Fruit fly (Drosophila melanogaster) whole organism, pupa: ENCODE measurements around the gene CG7768.

Experiments
- CG14655 ChIP-seq: fragments of 200-800 bp; sonication (Bioruptor generic); optimal IDR thresholded peaks from 3 replicates; lab custom pipeline; 2017; ENCODE audit warnings: mild to moderate bottlenecking, missing biosample characterization, missing genetic modification reagents, missing genetic modification characterization
- CG8159 ChIP-seq: fragments of 200-800 bp; sonication (Bioruptor generic); optimal IDR thresholded peaks from 3 replicates; lab custom pipeline; 2018; ENCODE audit warnings: missing biosample characterization, mild to moderate bottlenecking, missing genetic modification characterization, moderate library complexity
- CG8301 ChIP-seq: fragments of 200-800 bp; sonication (Bioruptor generic); optimal IDR thresholded peaks from 2 replicates; lab custom pipeline; 2018; ENCODE audit warnings: missing biosample characterization, mild to moderate bottlenecking, missing genetic modification characterization
- CG9948 ChIP-seq: fragments of 200-800 bp; sonication (Bioruptor generic); optimal IDR thresholded peaks from 2 replicates; lab custom pipeline; 2018; ENCODE audit warnings: missing biosample characterization, mild to moderate bottlenecking, missing genetic modification characterization, moderate library complexity
- D1 ChIP-seq: fragments of 200-800 bp; sonication (Bioruptor generic); optimal IDR thresholded peaks from 2 replicates; lab custom pipeline; 2018; ENCODE audit warnings: missing biosample characterization, mild to moderate bottlenecking, missing genetic modification characterization, moderate library complexity
- EcR ChIP-seq: fragments of 200-800 bp; sonication (Bioruptor generic); optimal IDR thresholded peaks from 3 replicates; lab custom pipeline; 2019; ENCODE audit warnings: missing biosample characterization, missing genetic modification characterization, mild to moderate bottlenecking, moderate library complexity, missing genetic modification reagents
- Snoo ChIP-seq: fragments of 200-800 bp; sonication (Bioruptor generic); optimal IDR thresholded peaks from 3 replicates; lab custom pipeline; 2017; ENCODE audit warnings: missing biosample characterization, mild to moderate bottlenecking, missing genetic modification characterization, inconsistent platforms
- fd96Ca ChIP-seq: fragments of 200-800 bp; sonication (Bioruptor generic); IDR thresholded peaks from 3 replicates; pipeline ENCODE4 v1.3.6; 2022; ENCODE audit warnings: missing biosample characterization, missing genetic modification characterization
- rn ChIP-seq: fragments of 200-800 bp; sonication (Bioruptor generic); IDR thresholded peaks from 2 replicates; pipeline ENCODE4 v1.3.6; 2022; ENCODE audit warnings: missing biosample characterization, missing genetic modification characterization

DNA sequence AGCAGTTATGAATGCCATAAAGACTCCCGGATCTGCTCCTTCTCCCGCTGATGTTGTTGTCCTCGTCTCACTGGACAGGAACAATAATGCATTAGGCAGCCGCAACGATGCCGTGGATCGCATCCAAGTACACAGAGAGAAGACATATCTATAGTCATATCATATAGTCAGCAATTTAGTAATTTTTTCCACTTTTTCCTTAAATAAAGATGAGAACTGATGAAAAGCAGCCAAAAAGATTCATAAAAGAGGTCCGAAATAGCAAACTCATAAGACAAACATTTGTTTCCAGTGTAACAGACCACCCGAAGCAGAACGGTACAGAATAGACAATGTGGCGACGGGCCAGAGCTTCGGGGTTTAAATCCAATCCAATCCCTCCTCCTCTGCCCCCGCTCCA is 47.5 kb upstream of the CG7768 start:
- TF ChIP-seq EcR (GFP tag; lab: Kevin White, UChicago), result no peak
- no peak for TF ChIP-seq D1
- no peak for TF ChIP-seq fd96Ca
- TF ChIP-seq CG9948 (tag; lab: Kevin White, UChicago), result no peak
- no peak for TF ChIP-seq CG8159
- TF ChIP-seq Snoo (tag; lab: Kevin White, UChicago), result no peak
- TF ChIP-seq rn (GFP tag; lab: Robert Waterston, UW), result no peak
- TF ChIP-seq CG8301 (tag; lab: Kevin White, UChicago), result no peak
- TF ChIP-seq CG14655 (GFP tag; lab: Kevin White, UChicago), result no peak
